Fruit fly (Drosophila melanogaster) whole organism, embryonic: ENCODE measurements around the gene fzo.

Experiments used
- CG18476 ChIP-seq: fragments of 200-800 bp; sonication (Bioruptor generic); optimal IDR thresholded peaks from 2 replicates; lab custom pipeline; 2016; ENCODE audit warnings: missing biosample characterization, mild to moderate bottlenecking, missing genetic modification characterization
- CG2199 ChIP-seq: fragments of 200-800 bp; sonication (Bioruptor generic); IDR thresholded peaks from 3 replicates; pipeline ENCODE4 v1.3.6; 2022; ENCODE audit warnings: missing biosample characterization, missing genetic modification characterization
- Deaf1 ChIP-seq: fragments of 200-800 bp; optimal IDR thresholded peaks from 3 replicates; lab custom pipeline; 2019; ENCODE audit warnings: missing biosample characterization, mild to moderate bottlenecking, missing genetic modification characterization, moderate library complexity
- Dll ChIP-seq: fragments of 200-800 bp; sonication (Bioruptor generic); IDR thresholded peaks from 4 replicates; pipeline ENCODE4 v1.3.6; 2022; ENCODE audit warnings: missing biosample characterization, missing genetic modification characterization; ENCODE audit not compliant: partially characterized antibody
- Sin3A ChIP-seq: fragments of >200 bp; optimal IDR thresholded peaks from 2 replicates; lab custom pipeline; 2018
- pb ChIP-seq: fragments of 200-800 bp; sonication (Bioruptor generic); optimal IDR thresholded peaks from 3 replicates; lab custom pipeline; 2016; ENCODE audit warnings: missing biosample characterization, missing genetic modification characterization
- vvl ChIP-seq: fragments of 200-800 bp; sonication (Bioruptor generic); IDR thresholded peaks from 2 replicates; pipeline ENCODE4 v1.3.6; 2022; ENCODE audit warnings: missing biosample characterization, missing genetic modification characterization

dm6 chr3R:23239051-23239450 lies 35.2 kb upstream of the fzo start:
- TF ChIP-seq CG18476 (GFP tag; lab: Kevin White, UChicago), result no peak
- TF ChIP-seq vvl (GFP tag; lab: Robert Waterston, UW), result no peak
- TF ChIP-seq Deaf1 (tag; lab: Kevin White, UChicago), result no peak
- TF ChIP-seq Sin3A (lab: Kevin White, UChicago), result no peak
- no peak for TF ChIP-seq CG2199 (GFP tag; lab: Robert Waterston, UW)
- no peak for TF ChIP-seq Dll
- TF ChIP-seq pb (GFP tag; lab: Kevin White, UChicago), result no peak
